Fruit fly (Drosophila melanogaster): ENCODE data around the gene CG3021.

CG3021 gene

DNA sequence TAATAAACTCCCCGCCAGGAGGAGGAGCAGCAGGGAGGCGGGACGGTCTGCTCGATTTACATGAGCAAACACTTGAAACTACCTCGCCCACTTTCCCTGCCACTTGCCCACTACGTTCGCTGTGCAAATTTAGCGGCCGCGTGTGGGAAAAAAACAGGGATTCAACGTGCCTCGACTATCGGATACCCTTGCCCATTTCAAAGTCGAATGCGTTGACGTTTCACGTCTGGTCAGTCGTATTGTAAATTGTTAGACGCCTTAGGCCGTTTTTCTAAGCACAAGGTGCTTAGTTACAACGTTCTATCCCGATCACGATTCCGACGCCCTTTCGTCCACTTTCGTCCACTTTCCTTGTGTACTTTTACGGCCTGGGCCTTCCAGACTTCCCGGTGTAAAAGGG lies 21.1 kb downstream of the CG3021 start:
- TF ChIP-seq Dll (optimal IDR thresholded peaks at IDR 0.05) (no peak), pan (optimal IDR thresholded peaks at IDR 0.05) (no peak), CG8478 (optimal IDR thresholded peaks at IDR 0.05) (no peak), EcR (GFP tag; optimal IDR thresholded peaks at IDR 0.05) (no peak), psq (optimal IDR thresholded peaks at IDR 0.05) (no peak), usp (GFP tag; optimal IDR thresholded peaks at IDR 0.05) (no peak)

DNA sequence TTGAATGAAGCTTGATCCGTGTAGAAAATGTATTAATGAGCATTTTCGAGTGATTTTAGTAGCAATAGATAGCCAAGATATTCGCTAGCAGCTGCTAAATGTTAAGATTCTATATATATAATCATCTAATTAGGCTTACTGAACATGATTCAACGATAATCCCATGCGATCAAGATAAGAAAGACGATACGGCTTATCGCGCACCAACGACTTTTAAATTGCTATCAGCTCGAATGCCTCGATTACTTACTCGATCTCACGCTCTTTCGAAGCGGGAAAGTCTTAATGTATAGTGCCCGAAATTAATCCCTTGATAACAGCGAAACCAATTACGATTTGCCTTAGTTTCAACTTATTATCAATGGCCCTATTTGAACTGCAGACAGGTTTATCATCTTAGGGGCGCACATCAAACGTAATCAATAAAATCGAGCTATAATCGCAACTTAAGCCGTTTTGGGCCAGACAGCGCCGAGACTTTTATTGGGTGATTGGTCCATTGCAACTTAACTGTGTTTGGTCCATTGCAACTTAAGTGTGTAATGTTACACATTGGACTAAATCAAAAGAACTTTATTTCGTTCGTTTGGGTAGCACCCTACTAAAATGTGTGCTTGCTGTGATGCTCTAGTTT lies 24.1 kb downstream of the CG3021 start:
- no peak for TF ChIP-seq Dll (optimal IDR thresholded peaks at IDR 0.05)
- no peak for TF ChIP-seq CG8478 (optimal IDR thresholded peaks at IDR 0.05)
- no peak for TF ChIP-seq EcR (GFP tag; optimal IDR thresholded peaks at IDR 0.05)
- no peak for TF ChIP-seq usp (GFP tag; optimal IDR thresholded peaks at IDR 0.05)
- no peak for TF ChIP-seq pan (optimal IDR thresholded peaks at IDR 0.05)
- TF ChIP-seq psq (optimal IDR thresholded peaks at IDR 0.05) = no peak

DNA sequence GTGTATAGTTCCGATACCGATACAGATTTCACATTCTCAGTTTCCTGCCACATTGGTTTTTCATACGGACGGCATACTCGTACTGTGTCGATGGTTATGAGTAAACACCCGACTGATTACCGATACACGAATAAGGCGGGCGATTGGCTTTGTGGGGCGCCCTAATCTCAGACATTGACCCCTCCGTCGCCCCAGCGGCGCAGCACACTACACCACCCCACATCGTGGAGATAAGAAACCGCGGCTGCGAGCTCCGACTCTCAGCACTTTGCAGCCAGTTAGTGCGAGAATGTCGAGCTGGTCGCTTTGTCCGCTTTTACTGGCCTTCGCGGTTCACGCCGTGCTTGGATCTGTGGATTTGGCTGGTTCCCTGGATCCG lies 24.6 kb downstream of the CG3021 start, which contains the start of gene CG14629:
TSS of gene CG14629 (plus strand) at position 275 of the 379 bp plus-strand sequence.
- TF ChIP-seq usp (GFP tag; optimal IDR thresholded peaks at IDR 0.05) (no peak), pan (optimal IDR thresholded peaks at IDR 0.05) (no peak), Dll (optimal IDR thresholded peaks at IDR 0.05) (no peak), CG8478 (optimal IDR thresholded peaks at IDR 0.05) (no peak), EcR (GFP tag; optimal IDR thresholded peaks at IDR 0.05) (no peak)

DNA sequence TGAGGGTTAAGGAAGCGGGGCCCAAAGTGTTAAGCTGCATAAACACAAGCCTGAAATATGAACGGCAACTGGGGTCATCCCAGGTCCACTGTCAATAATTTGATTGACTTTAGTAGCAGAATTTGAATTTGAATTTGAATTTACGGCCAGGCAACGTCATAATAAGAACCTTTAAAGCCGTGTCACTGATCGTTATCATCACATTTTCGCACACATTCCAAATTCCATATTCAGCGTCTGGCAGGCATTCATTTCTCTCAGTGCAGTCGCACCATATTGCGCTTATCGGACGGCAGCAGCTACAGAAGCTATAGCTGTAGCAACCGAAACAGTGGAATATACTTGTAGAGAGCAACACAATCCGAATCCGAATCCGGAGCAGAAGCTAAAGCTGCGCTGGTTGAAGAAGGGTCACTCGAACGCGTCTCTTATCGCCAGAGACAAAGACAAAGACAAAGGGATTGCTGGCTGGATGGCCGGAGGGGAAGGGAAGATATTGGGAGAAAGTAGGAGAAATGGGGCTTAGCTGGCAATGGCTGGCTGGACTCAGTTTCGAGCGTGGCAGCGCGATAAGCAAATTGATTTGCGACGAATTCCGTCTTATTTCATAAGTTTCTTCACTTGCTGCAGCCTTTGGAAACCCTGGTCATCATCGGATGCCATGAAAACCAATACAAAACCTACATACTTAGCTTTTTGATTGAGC lies 26.2 kb downstream of the CG3021 start:
- TF ChIP-seq usp (GFP tag; optimal IDR thresholded peaks at IDR 0.05) (no peak), EcR (GFP tag; optimal IDR thresholded peaks at IDR 0.05) (no peak), Dll (optimal IDR thresholded peaks at IDR 0.05) (no peak), CG8478 (optimal IDR thresholded peaks at IDR 0.05) (no peak), pan (optimal IDR thresholded peaks at IDR 0.05) (no peak), psq (optimal IDR thresholded peaks at IDR 0.05) (no peak)

DNA sequence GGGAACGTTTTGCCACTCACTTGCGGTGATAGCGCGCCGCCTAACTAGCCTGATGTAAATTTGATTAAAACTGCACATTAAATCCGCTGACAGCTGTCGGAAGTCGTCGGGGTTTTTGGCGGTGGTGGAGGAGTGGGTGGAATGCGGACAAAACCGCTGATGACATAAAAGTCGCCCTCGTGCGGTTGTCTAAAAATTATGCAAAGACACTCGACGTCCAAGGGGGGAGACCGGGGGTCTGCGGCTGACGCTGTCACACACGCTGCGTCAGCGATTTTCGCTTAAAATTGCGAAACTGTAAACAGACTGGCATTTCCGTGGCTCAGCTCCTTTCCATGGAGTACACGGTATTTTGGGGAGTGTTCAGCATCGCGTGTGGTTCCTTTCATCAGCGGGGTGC lies 29.7 kb downstream of the CG3021 start:
- no peak for TF ChIP-seq CG8478 (optimal IDR thresholded peaks at IDR 0.05)
- TF ChIP-seq pan (optimal IDR thresholded peaks at IDR 0.05) = no peak
- no peak for TF ChIP-seq EcR (GFP tag; optimal IDR thresholded peaks at IDR 0.05)
- no peak for TF ChIP-seq usp (GFP tag; optimal IDR thresholded peaks at IDR 0.05)
- no peak for TF ChIP-seq Dll (optimal IDR thresholded peaks at IDR 0.05)
- TF ChIP-seq psq (optimal IDR thresholded peaks at IDR 0.05) = no peak

DNA sequence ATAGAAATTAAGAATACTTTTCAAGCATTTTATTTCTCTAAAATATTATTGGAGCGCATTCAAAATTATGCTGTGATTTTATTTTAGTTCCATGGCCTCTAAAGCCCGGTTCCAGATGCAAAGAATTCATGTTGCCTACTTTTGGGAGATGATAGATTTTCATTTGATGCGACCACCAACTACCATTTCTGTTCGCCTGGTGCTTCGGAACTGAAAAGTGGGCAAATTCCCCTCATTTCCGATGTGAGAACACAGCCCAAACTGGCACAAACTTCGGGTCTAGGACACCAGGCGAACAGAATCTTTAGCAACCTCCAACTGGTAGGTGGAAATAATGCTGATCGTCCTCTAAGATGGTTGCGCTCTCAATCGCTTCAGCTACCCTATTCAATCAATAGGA lies 36.6 kb downstream of the CG3021 start:
- TF ChIP-seq usp (GFP tag; optimal IDR thresholded peaks at IDR 0.05) = no peak
- no peak for TF ChIP-seq pan (optimal IDR thresholded peaks at IDR 0.05)
- TF ChIP-seq EcR (GFP tag; optimal IDR thresholded peaks at IDR 0.05) = no peak
- no peak for TF ChIP-seq CG8478 (optimal IDR thresholded peaks at IDR 0.05)
- TF ChIP-seq Dll (optimal IDR thresholded peaks at IDR 0.05) = no peak
- no peak for TF ChIP-seq psq (optimal IDR thresholded peaks at IDR 0.05)

Data from whole organism.